Worm (Caenorhabditis elegans) whole organism, mixed stage, embryonic: ENCODE results near the gene ges-1.

Experiments
- M03D4.4 ChIP-seq: sonication (generic microtip); optimal IDR thresholded peaks from 2 replicates; lab custom pipeline; 2017; ENCODE audit warnings: mild to moderate bottlenecking, missing genetic modification characterization, missing compliant biosample characterization
- blmp-1 ChIP-seq: fragments of 150-350 bp; optimal IDR thresholded peaks from 2 replicates; lab custom pipeline; 2014; ENCODE audit warnings: missing biosample characterization, missing genetic modification characterization
- ceh-39 ChIP-seq: fragments of 150-350 bp; optimal IDR thresholded peaks from 2 replicates; lab custom pipeline; 2014; ENCODE audit warnings: missing biosample characterization, missing genetic modification characterization
- ceh-83 ChIP-seq: fragments of 200-800 bp; sonication (Bioruptor generic); optimal IDR thresholded peaks from 2 replicates; lab custom pipeline; 2018; ENCODE audit warnings: mild to moderate bottlenecking, missing genetic modification characterization, missing compliant biosample characterization
- ces-1 ChIP-seq: fragments of 150-350 bp; optimal IDR thresholded peaks from 2 replicates; lab custom pipeline; 2014; ENCODE audit warnings: missing biosample characterization, missing genetic modification reagents, missing genetic modification characterization
- drap-1 ChIP-seq: fragments of 200-800 bp; sonication (Bioruptor generic); optimal IDR thresholded peaks from 3 replicates; lab custom pipeline; 2018; ENCODE audit warnings: mild to moderate bottlenecking, missing genetic modification characterization, missing compliant biosample characterization
- flh-1 ChIP-seq: fragments of 200-800 bp; sonication (Bioruptor generic); optimal IDR thresholded peaks from 2 replicates; lab custom pipeline; 2018; ENCODE audit warnings: mild to moderate bottlenecking, missing genetic modification characterization, moderate library complexity, missing compliant biosample characterization
- ham-2 ChIP-seq: fragments of 200-800 bp; sonication (Bioruptor generic); optimal IDR thresholded peaks from 2 replicates; lab custom pipeline; 2018; ENCODE audit warnings: mild to moderate bottlenecking, missing genetic modification characterization, missing compliant biosample characterization
- hlh-1 ChIP-seq: fragments of 150-350 bp; optimal IDR thresholded peaks from 2 replicates; lab custom pipeline; 2014; ENCODE audit warnings: missing biosample characterization, missing genetic modification reagents, missing genetic modification characterization
- lin-13 ChIP-seq: fragments of 150-350 bp; optimal IDR thresholded peaks from 2 replicates; lab custom pipeline; 2014; ENCODE audit warnings: missing biosample characterization, missing genetic modification characterization
- lsy-2 ChIP-seq: fragments of 150-350 bp; optimal IDR thresholded peaks from 2 replicates; lab custom pipeline; 2014; ENCODE audit warnings: missing biosample characterization, missing genetic modification characterization
- mab-5 ChIP-seq: fragments of 150-350 bp; optimal IDR thresholded peaks from 2 replicates; lab custom pipeline; 2014; ENCODE audit warnings: missing biosample characterization, missing genetic modification characterization
- mep-1 ChIP-seq: fragments of 150-350 bp; optimal IDR thresholded peaks from 2 replicates; lab custom pipeline; 2017; ENCODE audit warnings: missing biosample characterization, missing genetic modification reagents, missing genetic modification characterization, inconsistent platforms
- nhr-12 ChIP-seq: fragments of 150-350 bp; optimal IDR thresholded peaks from 2 replicates; lab custom pipeline; 2014; ENCODE audit warnings: missing biosample characterization, missing genetic modification characterization
- nhr-2 ChIP-seq: fragments of 150-350 bp; optimal IDR thresholded peaks from 2 replicates; lab custom pipeline; 2014; ENCODE audit warnings: missing biosample characterization, missing genetic modification characterization
- nhr-237 ChIP-seq: fragments of 150-350 bp; optimal IDR thresholded peaks from 2 replicates; lab custom pipeline; 2014; ENCODE audit warnings: missing biosample characterization, missing genetic modification characterization
- nhr-28 ChIP-seq: fragments of 150-350 bp; optimal IDR thresholded peaks from 2 replicates; lab custom pipeline; 2014; ENCODE audit warnings: missing biosample characterization, missing genetic modification characterization
- nhr-76 ChIP-seq: sonication (generic microtip); optimal IDR thresholded peaks from 2 replicates; lab custom pipeline; 2017; ENCODE audit warnings: missing biosample characterization, missing genetic modification characterization
- pha-4 ChIP-seq: fragments of 150-350 bp; optimal IDR thresholded peaks from 2 replicates; lab custom pipeline; 2018; ENCODE audit warnings: missing biosample characterization, missing genetic modification reagents, missing genetic modification characterization
- sem-2 ChIP-seq: fragments of 200-800 bp; sonication (Bioruptor generic); optimal IDR thresholded peaks from 2 replicates; lab custom pipeline; 2018; ENCODE audit warnings: mild to moderate bottlenecking, missing genetic modification characterization, missing compliant biosample characterization
- sptf-1 ChIP-seq: sonication (generic microtip); optimal IDR thresholded peaks from 2 replicates; lab custom pipeline; 2017; ENCODE audit warnings: mild to moderate bottlenecking, missing genetic modification characterization, moderate library complexity, missing compliant biosample characterization
- tbx-8 ChIP-seq: fragments of 200-800 bp; sonication (Bioruptor generic); optimal IDR thresholded peaks from 2 replicates; lab custom pipeline; 2018; ENCODE audit warnings: mild to moderate bottlenecking, missing genetic modification characterization, moderate library complexity, missing compliant biosample characterization
- unc-120 ChIP-seq: sonication (generic microtip); optimal IDR thresholded peaks from 2 replicates; lab custom pipeline; 2017; ENCODE audit warnings: missing genetic modification characterization, missing compliant biosample characterization; ENCODE audit not compliant: poor library complexity, severe bottlenecking
- unc-39 ChIP-seq: fragments of 150-350 bp; optimal IDR thresholded peaks from 2 replicates; lab custom pipeline; 2014; ENCODE audit warnings: missing biosample characterization, missing genetic modification characterization
- unc-62 ChIP-seq: fragments of 150-350 bp; optimal IDR thresholded peaks from 2 replicates; lab custom pipeline; 2014; ENCODE audit warnings: missing biosample characterization, missing genetic modification reagents, missing genetic modification characterization
- ztf-11 ChIP-seq: fragments of 150-350 bp; optimal IDR thresholded peaks from 2 replicates; lab custom pipeline; 2014; ENCODE audit warnings: missing biosample characterization, missing genetic modification characterization

Gene ges-1

ce11 chrV:1445081-1445480 lies 13.1 kb upstream of the ges-1 start, which contains the start of gene cnc-5:
Gene cnc-5, plus strand, starts transcription at chrV:1445381.
- TF ChIP-seq nhr-237 (tag; lab: Kevin White, UChicago), result no peak
- TF ChIP-seq unc-62 (GFP tag; lab: Kevin White, UChicago), result no peak
- no peak for TF ChIP-seq ces-1 (GFP tag; lab: Kevin White, UChicago)
- no peak for TF ChIP-seq ceh-39 (tag; lab: Kevin White, UChicago)
- TF ChIP-seq ham-2, result no peak
- no peak for TF ChIP-seq flh-1 (GFP tag; lab: Kevin White, UChicago)
- no peak for TF ChIP-seq nhr-28 (tag; lab: Kevin White, UChicago)
- TF ChIP-seq mab-5 (tag; lab: Kevin White, UChicago), result no peak
- no peak for TF ChIP-seq drap-1 (GFP tag; lab: Kevin White, UChicago)
- no peak for TF ChIP-seq ztf-11 (tag; lab: Kevin White, UChicago)
- TF ChIP-seq hlh-1 (tag; lab: Kevin White, UChicago), result no peak
- no peak for TF ChIP-seq lsy-2
- no peak for TF ChIP-seq pha-4 (tag; lab: Kevin White, UChicago)
- TF ChIP-seq lin-13 (tag; lab: Kevin White, UChicago), result no peak

- TF ChIP-seq blmp-1 (no peak), ztf-11 (tag; lab: Kevin White, UChicago) (no peak), lsy-2 (no peak), ces-1 (GFP tag; lab: Kevin White, UChicago) (no peak), unc-62 (GFP tag; lab: Kevin White, UChicago) (no peak), mab-5 (tag; lab: Kevin White, UChicago) (no peak), unc-120 (tag; lab: Kevin White, UChicago) (no peak), nhr-12 (no peak), mep-1 (tag; lab: Kevin White, UChicago) (no peak), sem-2 (GFP tag; lab: Kevin White, UChicago) (no peak), ceh-83 (GFP tag; lab: Kevin White, UChicago) (no peak), unc-39 (no peak), pha-4 (tag; lab: Kevin White, UChicago) (no peak), nhr-76 (tag; lab: Kevin White, UChicago) (no peak), nhr-2 (no peak), drap-1 (GFP tag; lab: Kevin White, UChicago) (no peak)
- TF ChIP-seq, all 35 proteins: peak for 0
Measured at ce11 chrV:1444180-1444579, 12.2 kb upstream of the ges-1 start, which contains the start of gene cnc-1. Gene cnc-1, minus strand, starts transcription at chrV:1444280.

ce11 chrV:1442042-1442441 lies 10.1 kb upstream of the ges-1 start, which contains the start of gene cnc-11:
Gene cnc-11, plus strand, starts transcription at chrV:1442342.
- TF ChIP-seq unc-39, result no peak

ce11 chrV:1438832-1439231 lies 6.9 kb upstream of the ges-1 start, which contains the start of gene R09B5.11:
Gene R09B5.11, plus strand, starts transcription at chrV:1439205.
- no peak for TF ChIP-seq ham-2
- TF ChIP-seq hlh-1 (tag; lab: Kevin White, UChicago), result no peak

ce11 chrV:1438205-1438604 lies 6.3 kb upstream of the ges-1 start:
- TF ChIP-seq hlh-1 (tag; lab: Kevin White, UChicago), result no peak
- no peak for TF ChIP-seq nhr-237 (tag; lab: Kevin White, UChicago)
- TF ChIP-seq sptf-1 (tag; lab: Kevin White, UChicago), result no peak
- TF ChIP-seq nhr-2, result no peak
- no peak for TF ChIP-seq unc-120 (tag; lab: Kevin White, UChicago)
- no peak for TF ChIP-seq unc-62 (GFP tag; lab: Kevin White, UChicago)
- TF ChIP-seq flh-1 (GFP tag; lab: Kevin White, UChicago), result no peak
- TF ChIP-seq unc-39, result no peak
- TF ChIP-seq M03D4.4 (tag; lab: Kevin White, UChicago), result no peak
- no peak for TF ChIP-seq ztf-11 (tag; lab: Kevin White, UChicago)
- no peak for TF ChIP-seq tbx-8 (GFP tag; lab: Kevin White, UChicago)
- no peak for TF ChIP-seq blmp-1

ce11 chrV:1435106-1435505 lies 3.2 kb upstream of the ges-1 start:
- TF ChIP-seq ztf-11 (tag; lab: Kevin White, UChicago) (no peak), unc-120 (tag; lab: Kevin White, UChicago) (no peak), nhr-12 (no peak), nhr-28 (tag; lab: Kevin White, UChicago) (no peak), tbx-8 (GFP tag; lab: Kevin White, UChicago) (no peak)
- TF ChIP-seq, all 35 proteins: peak for 0

ce11 chrV:1434398-1434797 lies 2.5 kb upstream of the ges-1 start:
- TF ChIP-seq nhr-237 (tag; lab: Kevin White, UChicago) (no peak), drap-1 (GFP tag; lab: Kevin White, UChicago) (no peak), M03D4.4 (tag; lab: Kevin White, UChicago) (no peak), ceh-83 (GFP tag; lab: Kevin White, UChicago) (no peak)
